Worm (Caenorhabditis elegans) whole organism, mixed stage, embryonic: ENCODE measurements around the gene C04E12.2.

Source experiments
- M03D4.4 ChIP-seq: sonication (generic microtip); optimal IDR thresholded peaks from 2 replicates; lab custom pipeline; 2017; ENCODE audit warnings: mild to moderate bottlenecking, missing genetic modification characterization, missing compliant biosample characterization
- ceh-83 ChIP-seq: fragments of 200-800 bp; sonication (Bioruptor generic); optimal IDR thresholded peaks from 2 replicates; lab custom pipeline; 2018; ENCODE audit warnings: mild to moderate bottlenecking, missing genetic modification characterization, missing compliant biosample characterization
- elt-3 ChIP-seq: fragments of 150-350 bp; optimal IDR thresholded peaks from 2 replicates; lab custom pipeline; 2014; ENCODE audit warnings: missing biosample characterization, missing genetic modification characterization
- ham-2 ChIP-seq: fragments of 200-800 bp; sonication (Bioruptor generic); optimal IDR thresholded peaks from 2 replicates; lab custom pipeline; 2018; ENCODE audit warnings: mild to moderate bottlenecking, missing genetic modification characterization, missing compliant biosample characterization
- hlh-1 ChIP-seq: fragments of 150-350 bp; optimal IDR thresholded peaks from 2 replicates; lab custom pipeline; 2014; ENCODE audit warnings: missing biosample characterization, missing genetic modification reagents, missing genetic modification characterization
- mep-1 ChIP-seq: fragments of 150-350 bp; optimal IDR thresholded peaks from 2 replicates; lab custom pipeline; 2017; ENCODE audit warnings: missing biosample characterization, missing genetic modification reagents, missing genetic modification characterization, inconsistent platforms
- nhr-12 ChIP-seq: fragments of 150-350 bp; optimal IDR thresholded peaks from 2 replicates; lab custom pipeline; 2014; ENCODE audit warnings: missing biosample characterization, missing genetic modification characterization
- nhr-237 ChIP-seq: fragments of 150-350 bp; optimal IDR thresholded peaks from 2 replicates; lab custom pipeline; 2014; ENCODE audit warnings: missing biosample characterization, missing genetic modification characterization
- nhr-28 ChIP-seq: fragments of 150-350 bp; optimal IDR thresholded peaks from 2 replicates; lab custom pipeline; 2014; ENCODE audit warnings: missing biosample characterization, missing genetic modification characterization
- nhr-76 ChIP-seq: sonication (generic microtip); optimal IDR thresholded peaks from 2 replicates; lab custom pipeline; 2017; ENCODE audit warnings: missing biosample characterization, missing genetic modification characterization
- pha-4 ChIP-seq: fragments of 150-350 bp; optimal IDR thresholded peaks from 2 replicates; lab custom pipeline; 2018; ENCODE audit warnings: missing biosample characterization, missing genetic modification reagents, missing genetic modification characterization
- snpc-4 ChIP-seq: fragments of 150-350 bp; optimal IDR thresholded peaks from 2 replicates; lab custom pipeline; 2014; ENCODE audit warnings: missing biosample characterization, missing genetic modification characterization

DNA sequence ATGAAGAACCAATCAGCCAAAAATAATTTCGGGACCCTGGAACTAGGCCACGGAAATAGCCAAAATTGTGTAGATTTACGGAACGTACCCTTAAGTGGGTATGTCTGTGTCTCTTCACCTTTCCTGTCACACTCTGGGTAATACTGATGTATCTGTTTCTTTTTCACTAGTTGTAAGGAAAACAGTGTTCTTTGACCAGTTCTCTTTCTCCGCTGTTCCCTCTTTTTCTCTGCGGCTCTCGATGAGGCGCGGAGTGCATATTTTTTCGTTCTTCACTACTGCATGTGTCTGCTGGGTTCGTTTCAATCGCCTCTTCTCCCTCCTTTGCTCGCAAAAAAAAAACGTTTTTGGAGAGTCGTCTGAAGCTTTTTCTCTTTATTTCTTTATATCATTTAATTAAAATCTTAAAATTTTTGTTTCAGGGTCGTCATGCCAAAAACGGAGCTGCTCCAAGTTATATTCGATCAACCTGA is 42.3 kb downstream of the C04E12.2 start, which contains the start of gene arrd-22:
- no peak for TF ChIP-seq nhr-76 (tag; lab: Kevin White, UChicago)
- TF ChIP-seq elt-3 (tag; lab: Kevin White, UChicago): no peak
- no peak for TF ChIP-seq nhr-28
- TF ChIP-seq snpc-4 (tag; lab: Kevin White, UChicago): no peak
- no peak for TF ChIP-seq mep-1 (tag; lab: Kevin White, UChicago)
- TF ChIP-seq M03D4.4 (tag; lab: Kevin White, UChicago): no peak
- no peak for TF ChIP-seq pha-4 (tag; lab: Kevin White, UChicago)
- no peak for TF ChIP-seq ham-2 (GFP tag; lab: Kevin White, UChicago)
- no peak for TF ChIP-seq hlh-1 (tag; lab: Kevin White, UChicago)
- TF ChIP-seq nhr-237 (tag; lab: Kevin White, UChicago): no peak
- no peak for TF ChIP-seq ceh-83
- TF ChIP-seq nhr-12 (tag; lab: Kevin White, UChicago): no peak
